Comparison of ENCODE assay signal across 1 fruit fly cellular context in the genomic region with DNA sequence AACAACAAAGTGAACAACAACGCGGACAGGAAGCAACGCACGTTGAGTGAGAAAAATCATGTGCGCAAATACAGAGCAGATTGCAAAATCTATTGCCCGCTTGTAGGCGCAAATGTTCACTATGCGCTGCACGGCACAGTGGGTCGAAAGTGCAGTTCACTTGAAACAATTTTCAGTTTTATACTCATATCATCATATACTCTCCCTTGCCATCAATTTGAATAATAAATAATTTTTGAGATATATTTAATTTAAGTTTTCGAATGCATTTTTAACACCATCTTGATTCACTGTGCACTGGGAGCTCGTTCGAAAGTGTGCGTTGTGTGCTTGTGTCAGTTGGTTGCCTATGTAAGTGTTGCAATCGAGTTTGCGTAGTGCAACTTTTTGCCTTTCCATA.
TF ChIP-seq lines count a peak whose summit lies in the region.

No protein-coding gene starts in this region.

TF ChIP-seq in whole organism, embryonic, 481 proteins besides CTCF, POLR2A, EP300 and RAD21 (continued from another document and continues in another):
- TF ChIP-seq row (GFP tag; IDR thresholded peaks at IDR 0.05; lab: Robert Waterston, UW), result peak; percentile 78
- TF ChIP-seq slou (GFP tag; optimal IDR thresholded peaks at IDR 0.05; lab: Kevin White, UChicago), result peak; percentile 64
- peak; percentile 48; the same call in 1 of the 2 replicates for TF ChIP-seq CG17612 (GFP tag; IDR thresholded peaks at IDR 0.05; lab: Robert Waterston, UW)
- TF ChIP-seq CG12155 (GFP tag; optimal IDR thresholded peaks at IDR 0.05; lab: Kevin White, UChicago), result peak; percentile 57
- peak; percentile 72 for TF ChIP-seq CG2712 (tag; optimal IDR thresholded peaks at IDR 0.05; lab: Kevin White, UChicago)
- TF ChIP-seq CG34422 (GFP tag; IDR thresholded peaks at IDR 0.05; lab: Robert Waterston, UW), result peak; percentile 65; the same call in 2 of the 3 replicates
- TF ChIP-seq CG33213 (GFP tag; optimal IDR thresholded peaks at IDR 0.05; lab: Kevin White, UChicago), result peak; percentile 2
- TF ChIP-seq Nf-YC (tag; optimal IDR thresholded peaks at IDR 0.05; lab: Kevin White, UChicago), result no peak
- no peak for TF ChIP-seq kni (GFP tag; optimal IDR thresholded peaks at IDR 0.05; lab: Kevin White, UChicago)
- TF ChIP-seq ci (GFP tag; IDR thresholded peaks at IDR 0.05; lab: Robert Waterston, UW), result peak; percentile 96
- TF ChIP-seq CG12299 (tag; optimal IDR thresholded peaks at IDR 0.05; lab: Kevin White, UChicago), result peak; percentile 31
- TF ChIP-seq ac (GFP tag; optimal IDR thresholded peaks at IDR 0.05; lab: Kevin White, UChicago), result peak; percentile 56
- no peak for TF ChIP-seq Hand (GFP tag; optimal IDR thresholded peaks at IDR 0.05; lab: Kevin White, UChicago)
- no peak for TF ChIP-seq ato (GFP tag; IDR thresholded peaks at IDR 0.05; lab: Robert Waterston, UW; ENCODE audit: partially characterized antibody)
- no peak for TF ChIP-seq sug (tag; optimal IDR thresholded peaks at IDR 0.05; lab: Kevin White, UChicago)
- TF ChIP-seq Nf-YA (GFP tag; IDR thresholded peaks at IDR 0.05; lab: Robert Waterston, UW), result peak; percentile 54; the same call in 1 of the 2 replicates
- TF ChIP-seq CG2116 (GFP tag; optimal IDR thresholded peaks at IDR 0.05; lab: Kevin White, UChicago), result peak; percentile 29
- TF ChIP-seq Hr51 (GFP tag; optimal IDR thresholded peaks at IDR 0.05; lab: Kevin White, UChicago), result peak; percentile 64 to 68
- TF ChIP-seq kah (GFP tag; optimal IDR thresholded peaks at IDR 0.05; lab: Kevin White, UChicago), result no peak
- peak; percentile 30 for TF ChIP-seq HmgZ (tag; optimal IDR thresholded peaks at IDR 0.05; lab: Kevin White, UChicago)
- peak; percentile 63 for TF ChIP-seq seq (GFP tag; IDR thresholded peaks at IDR 0.05; lab: Robert Waterston, UW)
- no peak; the same call in 2 of the 3 replicates for TF ChIP-seq knrl (GFP tag; IDR thresholded peaks at IDR 0.05; lab: Robert Waterston, UW; ENCODE audit: partially characterized antibody)
- TF ChIP-seq ase (GFP tag; IDR thresholded peaks at IDR 0.05; lab: Robert Waterston, UW), result peak; percentile 62; the same call in 2 of the 3 replicates
- TF ChIP-seq CG11723 (GFP tag; optimal IDR thresholded peaks at IDR 0.05; lab: Kevin White, UChicago), result peak; percentile 43
- TF ChIP-seq CG15073 (GFP tag; optimal IDR thresholded peaks at IDR 0.05; lab: Kevin White, UChicago), result peak; percentile 13
- TF ChIP-seq tin (GFP tag; optimal IDR thresholded peaks at IDR 0.05; lab: Kevin White, UChicago), result peak; percentile 56
- TF ChIP-seq CkIIα-i1 (GFP tag; IDR thresholded peaks at IDR 0.05; lab: Robert Waterston, UW), result no peak
- peak; percentile 23 for TF ChIP-seq CG6654 (GFP tag; optimal IDR thresholded peaks at IDR 0.05; lab: Kevin White, UChicago)
- no peak for TF ChIP-seq HLHmδ (GFP tag; optimal IDR thresholded peaks at IDR 0.05; lab: Kevin White, UChicago)
- peak; percentile 69; the same call in 1 of the 2 replicates for TF ChIP-seq sens-2 (GFP tag; IDR thresholded peaks at IDR 0.05; lab: Robert Waterston, UW)
- TF ChIP-seq CG17802 (tag; optimal IDR thresholded peaks at IDR 0.05; lab: Kevin White, UChicago), result peak; percentile 18
- TF ChIP-seq Vsx1 (GFP tag; optimal IDR thresholded peaks at IDR 0.05; lab: Kevin White, UChicago), result peak; percentile 32
- peak; percentile 16 for TF ChIP-seq caup (GFP tag; optimal IDR thresholded peaks at IDR 0.05; lab: Kevin White, UChicago; ENCODE audit: severe bottlenecking)
- no peak for TF ChIP-seq psq (GFP tag; optimal IDR thresholded peaks at IDR 0.05; lab: Kevin White, UChicago)
- peak; percentile 76 for TF ChIP-seq CG30403 (GFP tag; optimal IDR thresholded peaks at IDR 0.05; lab: Kevin White, UChicago)
- peak; percentile 75 for TF ChIP-seq CG6689 (GFP tag; IDR thresholded peaks at IDR 0.05; lab: Robert Waterston, UW)
- TF ChIP-seq CG18476 (GFP tag; optimal IDR thresholded peaks at IDR 0.05; lab: Kevin White, UChicago), result peak; percentile 52
- TF ChIP-seq ATbp (GFP tag; optimal IDR thresholded peaks at IDR 0.05; lab: Kevin White, UChicago), result peak; percentile 73
- TF ChIP-seq CG31441 (GFP tag; IDR thresholded peaks at IDR 0.05; lab: Robert Waterston, UW), result peak; percentile 63
- TF ChIP-seq exex (tag; optimal IDR thresholded peaks at IDR 0.05; lab: Kevin White, UChicago), result no peak
- peak; percentile 87 for TF ChIP-seq Ssrp (tag; optimal IDR thresholded peaks at IDR 0.05; lab: Kevin White, UChicago)
- peak; percentile 37; the same call in 1 of the 2 replicates for TF ChIP-seq dan (GFP tag; IDR thresholded peaks at IDR 0.05; lab: Robert Waterston, UW)
- TF ChIP-seq gsb (GFP tag; IDR thresholded peaks at IDR 0.05; lab: Robert Waterston, UW), result no peak
- no peak for TF ChIP-seq CG31224 (GFP tag; IDR thresholded peaks at IDR 0.05; lab: Robert Waterston, UW)
- no peak for TF ChIP-seq Dref (GFP tag; IDR thresholded peaks at IDR 0.05; lab: Robert Waterston, UW)
- TF ChIP-seq Myb (GFP tag; optimal IDR thresholded peaks at IDR 0.05; lab: Kevin White, UChicago), result no peak
- TF ChIP-seq p53 (GFP tag; optimal IDR thresholded peaks at IDR 0.05; lab: Kevin White, UChicago), result no peak
- TF ChIP-seq hb (GFP tag; IDR thresholded peaks at IDR 0.05; lab: Robert Waterston, UW; ENCODE audit: partially characterized antibody), result no peak
- TF ChIP-seq CG12104 (GFP tag; optimal IDR thresholded peaks at IDR 0.05; lab: Kevin White, UChicago), result peak; percentile 43
- TF ChIP-seq CG14441 (GFP tag; IDR thresholded peaks at IDR 0.05; lab: Robert Waterston, UW), result peak; percentile 73
- peak; percentile 51 for TF ChIP-seq croc (GFP tag; conservative IDR thresholded peaks at IDR 0.05; lab: Robert Waterston, UW)
- TF ChIP-seq CG17359 (tag; optimal IDR thresholded peaks at IDR 0.05; lab: Kevin White, UChicago), result peak; percentile 55
- TF ChIP-seq ash1 (GFP tag; optimal IDR thresholded peaks at IDR 0.05; lab: Kevin White, UChicago), result no peak
- peak; percentile 78 for TF ChIP-seq sisA (GFP tag; IDR thresholded peaks at IDR 0.05; lab: Robert Waterston, UW)
- peak; percentile 10 for TF ChIP-seq Sox100B (GFP tag; optimal IDR thresholded peaks at IDR 0.05; lab: Kevin White, UChicago)
- peak; percentile 87 for TF ChIP-seq gem (tag; optimal IDR thresholded peaks at IDR 0.05; lab: Kevin White, UChicago)
- peak; percentile 61 for TF ChIP-seq lmd (GFP tag; IDR thresholded peaks at IDR 0.05; lab: Robert Waterston, UW)
- no peak for TF ChIP-seq Dp (GFP tag; optimal IDR thresholded peaks at IDR 0.05; lab: Kevin White, UChicago)
- no peak for TF ChIP-seq inv (GFP tag; IDR thresholded peaks at IDR 0.05; lab: Robert Waterston, UW; ENCODE audit: partially characterized antibody)
- TF ChIP-seq CG13287 (GFP tag; IDR thresholded peaks at IDR 0.05; lab: Robert Waterston, UW; ENCODE audit: partially characterized antibody), result no peak
- TF ChIP-seq Xrp1 (GFP tag; IDR thresholded peaks at IDR 0.05; lab: Robert Waterston, UW), result peak; percentile 85
- TF ChIP-seq Ets97D (GFP tag; optimal IDR thresholded peaks at IDR 0.05; lab: Kevin White, UChicago), result no peak
- TF ChIP-seq CG16815 (GFP tag; optimal IDR thresholded peaks at IDR 0.05; lab: Kevin White, UChicago), result peak; percentile 77
- peak; percentile 2 for TF ChIP-seq CG6813 (GFP tag; optimal IDR thresholded peaks at IDR 0.05; lab: Kevin White, UChicago)
- TF ChIP-seq Meics (GFP tag; optimal IDR thresholded peaks at IDR 0.05; lab: Kevin White, UChicago), result peak; percentile 29
- TF ChIP-seq zen2 (GFP tag; IDR thresholded peaks at IDR 0.05; lab: Robert Waterston, UW; ENCODE audit: partially characterized antibody), result no peak
- peak; percentile 26 for TF ChIP-seq gcm2 (GFP tag; optimal IDR thresholded peaks at IDR 0.05; lab: Kevin White, UChicago)
- TF ChIP-seq ttk (GFP tag; IDR thresholded peaks at IDR 0.05; lab: Robert Waterston, UW), result peak; percentile 67
- no peak for TF ChIP-seq bigmax (GFP tag; optimal IDR thresholded peaks at IDR 0.05; lab: Kevin White, UChicago)
- no peak for TF ChIP-seq CG11093 (GFP tag; IDR thresholded peaks at IDR 0.05; lab: Robert Waterston, UW)
- TF ChIP-seq CG2120 (GFP tag; optimal IDR thresholded peaks at IDR 0.05; lab: Kevin White, UChicago), result peak; percentile 10
- peak; percentile 67 for TF ChIP-seq Chrac-16 (GFP tag; optimal IDR thresholded peaks at IDR 0.05; lab: Kevin White, UChicago)
- TF ChIP-seq CG32772 (GFP tag; IDR thresholded peaks at IDR 0.05; lab: Robert Waterston, UW), result peak; percentile 82
- TF ChIP-seq bowl (GFP tag; IDR thresholded peaks at IDR 0.05; lab: Robert Waterston, UW), result no peak
- TF ChIP-seq CG7271 (tag; optimal IDR thresholded peaks at IDR 0.05; lab: Kevin White, UChicago), result peak; percentile 73
- no peak; the same call in 1 of the 2 replicates for TF ChIP-seq Taf1 (GFP tag; IDR thresholded peaks at IDR 0.05; lab: Robert Waterston, UW)
- peak; percentile 23 for TF ChIP-seq CG17568 (GFP tag; optimal IDR thresholded peaks at IDR 0.05; lab: Kevin White, UChicago)
- peak; percentile 60 for TF ChIP-seq CG14014 (GFP tag; IDR thresholded peaks at IDR 0.05; lab: Robert Waterston, UW)
- no peak for TF ChIP-seq MBD-R2 (GFP tag; IDR thresholded peaks at IDR 0.05; lab: Robert Waterston, UW)
- peak; percentile 92 for TF ChIP-seq zen (tag; optimal IDR thresholded peaks at IDR 0.05; lab: Kevin White, UChicago)
- no peak for TF ChIP-seq amos (GFP tag; IDR thresholded peaks at IDR 0.05; lab: Robert Waterston, UW; ENCODE audit: partially characterized antibody)
- peak; percentile 64 for TF ChIP-seq Spps (tag; optimal IDR thresholded peaks at IDR 0.05; lab: Kevin White, UChicago)
- no peak for TF ChIP-seq repo (GFP tag; optimal IDR thresholded peaks at IDR 0.05; lab: Kevin White, UChicago)
- peak; percentile 61 for TF ChIP-seq fd102C (GFP tag; optimal IDR thresholded peaks at IDR 0.05; lab: Kevin White, UChicago)
- TF ChIP-seq tll (GFP tag; optimal IDR thresholded peaks at IDR 0.05; lab: Kevin White, UChicago), result no peak
- peak; percentile 62 for TF ChIP-seq sob (GFP tag; IDR thresholded peaks at IDR 0.05; lab: Robert Waterston, UW)
- TF ChIP-seq CG10565 (GFP tag; optimal IDR thresholded peaks at IDR 0.05; lab: Kevin White, UChicago), result no peak
- peak; percentile 33 for TF ChIP-seq CG18764 (GFP tag; optimal IDR thresholded peaks at IDR 0.05; lab: Kevin White, UChicago)
- TF ChIP-seq Awh (GFP tag; IDR thresholded peaks at IDR 0.05; lab: Robert Waterston, UW), result peak; percentile 60
- peak; percentile 77 for TF ChIP-seq H2.0 (GFP tag; IDR thresholded peaks at IDR 0.05; lab: Robert Waterston, UW)
- peak; percentile 63 for TF ChIP-seq Lhr (GFP tag; optimal IDR thresholded peaks at IDR 0.05; lab: Kevin White, UChicago)
- TF ChIP-seq CG15696 (tag; optimal IDR thresholded peaks at IDR 0.05; lab: Kevin White, UChicago), result peak; percentile 47
- TF ChIP-seq CG1603 (tag; optimal IDR thresholded peaks at IDR 0.05; lab: Kevin White, UChicago), result peak; percentile 87
- TF ChIP-seq al (GFP tag; IDR thresholded peaks at IDR 0.05; lab: Robert Waterston, UW), result no peak
- no peak for TF ChIP-seq Stat92E (GFP tag; optimal IDR thresholded peaks at IDR 0.05; lab: Kevin White, UChicago)
- peak; percentile 50; the same call in 1 of the 2 replicates for TF ChIP-seq Rfx (GFP tag; IDR thresholded peaks at IDR 0.05; lab: Robert Waterston, UW)
- TF ChIP-seq so (GFP tag; IDR thresholded peaks at IDR 0.05; lab: Robert Waterston, UW), result peak; percentile 74; the same call in 2 of the 3 replicates
- peak; percentile 93 for TF ChIP-seq CG17328 (GFP tag; IDR thresholded peaks at IDR 0.05; lab: Robert Waterston, UW)
- TF ChIP-seq Atf3 (GFP tag; optimal IDR thresholded peaks at IDR 0.05; lab: Kevin White, UChicago), result peak; percentile 14
- TF ChIP-seq chn (GFP tag; optimal IDR thresholded peaks at IDR 0.05; lab: Kevin White, UChicago), result peak; percentile 80
- no peak for TF ChIP-seq CG14965 (GFP tag; optimal IDR thresholded peaks at IDR 0.05; lab: Kevin White, UChicago; ENCODE audit: borderline replicate concordance)
- peak; percentile 67 for TF ChIP-seq CoRest (tag; optimal IDR thresholded peaks at IDR 0.05; lab: Kevin White, UChicago)
- no peak for TF ChIP-seq da (GFP tag; optimal IDR thresholded peaks at IDR 0.05; lab: Kevin White, UChicago)
- TF ChIP-seq hbn (GFP tag; IDR thresholded peaks at IDR 0.05; lab: Robert Waterston, UW; ENCODE audit: partially characterized antibody), result no peak
- TF ChIP-seq CG17361 (GFP tag; IDR thresholded peaks at IDR 0.05; lab: Robert Waterston, UW), result peak; percentile 53; the same call in 2 of the 3 replicates
- TF ChIP-seq gt (GFP tag; IDR thresholded peaks at IDR 0.05; lab: Robert Waterston, UW), result peak; percentile 37; the same call in 1 of the 2 replicates
- no peak for TF ChIP-seq gro (GFP tag; optimal IDR thresholded peaks at IDR 0.05; lab: Kevin White, UChicago)
- no peak for TF ChIP-seq CG9609 (GFP tag; optimal IDR thresholded peaks at IDR 0.05; lab: Kevin White, UChicago)
- peak; percentile 28; the same call in 1 of the 2 replicates for TF ChIP-seq CG7372 (GFP tag; IDR thresholded peaks at IDR 0.05; lab: Robert Waterston, UW)
- TF ChIP-seq corto (GFP tag; optimal IDR thresholded peaks at IDR 0.05; lab: Kevin White, UChicago), result no peak
- peak; percentile 77 for TF ChIP-seq CG3847 (GFP tag; IDR thresholded peaks at IDR 0.05; lab: Robert Waterston, UW)
- TF ChIP-seq E2f2 (GFP tag; IDR thresholded peaks at IDR 0.05; lab: Robert Waterston, UW), result peak; percentile 63; the same call in 1 of the 2 replicates
- no peak for TF ChIP-seq CG2129 (GFP tag; IDR thresholded peaks at IDR 0.05; lab: Robert Waterston, UW; ENCODE audit: partially characterized antibody)
- TF ChIP-seq CG8924 (tag; optimal IDR thresholded peaks at IDR 0.05; lab: Kevin White, UChicago), result peak; percentile 72
- no peak for TF ChIP-seq z (GFP tag; IDR thresholded peaks at IDR 0.05; lab: Robert Waterston, UW)
- peak; percentile 26 for TF ChIP-seq fd3F (GFP tag; optimal IDR thresholded peaks at IDR 0.05; lab: Kevin White, UChicago)
- TF ChIP-seq CG6791 (GFP tag; IDR thresholded peaks at IDR 0.05; lab: Robert Waterston, UW; ENCODE audit: partially characterized antibody), result 0 out of 3 replicates have a peak, but pooled peaks have one; percentile 13
- TF ChIP-seq HLH3B (GFP tag; IDR thresholded peaks at IDR 0.05; lab: Robert Waterston, UW), result peak; percentile 75
- no peak for TF ChIP-seq MESR4 (GFP tag; optimal IDR thresholded peaks at IDR 0.05; lab: Kevin White, UChicago)
- TF ChIP-seq pzg (GFP tag; optimal IDR thresholded peaks at IDR 0.05; lab: Kevin White, UChicago), result no peak
- TF ChIP-seq peb (GFP tag; IDR thresholded peaks at IDR 0.05; lab: Robert Waterston, UW), result peak; percentile 57; the same call in 1 of the 2 replicates
- TF ChIP-seq HmgD (GFP tag; optimal IDR thresholded peaks at IDR 0.05; lab: Kevin White, UChicago), result no peak
- TF ChIP-seq NC2β (GFP tag; optimal IDR thresholded peaks at IDR 0.05; lab: Kevin White, UChicago), result peak; percentile 23
- peak; percentile 55 for TF ChIP-seq D19A (tag; optimal IDR thresholded peaks at IDR 0.05; lab: Kevin White, UChicago)
- TF ChIP-seq Med (GFP tag; lab: Kevin White, UChicago), result peak; percentile 86
